Worm (Caenorhabditis elegans): ENCODE measurements around the gene rmd-1.

DNA sequence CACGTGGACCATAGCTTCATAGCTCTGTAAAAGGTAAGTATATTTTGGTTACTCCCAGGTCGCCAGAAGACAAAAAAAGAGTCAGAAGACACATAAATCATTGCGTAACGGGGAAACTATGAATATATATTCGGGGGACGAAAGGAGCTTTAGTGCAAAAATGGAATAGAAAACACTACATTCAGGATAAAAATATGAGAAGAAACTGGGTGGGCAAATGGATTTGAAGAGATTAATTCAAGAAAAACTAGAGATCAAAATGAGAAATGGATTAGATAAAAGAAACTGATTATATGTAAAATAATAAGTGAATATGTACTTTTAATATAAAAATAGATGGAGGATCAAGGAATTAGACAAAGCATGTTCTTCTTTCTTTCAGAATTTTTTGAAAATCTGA lies 31.5 kb upstream of the rmd-1 start, which contains the start of gene C07A9.12:
- no peak for TF ChIP-seq hnd-1 (tag; optimal IDR thresholded peaks at IDR 0.05)
- no peak for TF ChIP-seq tbx-11 (GFP tag; IDR thresholded peaks at IDR 0.05)
- no peak for TF ChIP-seq flt-1 (GFP tag; IDR thresholded peaks at IDR 0.05)
- no peak for TF ChIP-seq ama-1 (optimal IDR thresholded peaks at IDR 0.05)
- no peak for TF ChIP-seq hmg-4 (GFP tag; optimal IDR thresholded peaks at IDR 0.05)
- no peak for TF ChIP-seq aly-1 (tag; optimal IDR thresholded peaks at IDR 0.05)
